Fruit fly (Drosophila melanogaster) whole organism, embryonic: ENCODE measurements around the gene CG32237.

ENCODE experiments used
- Abd-B ChIP-seq: fragments of 200-800 bp; sonication (Bioruptor generic); optimal IDR thresholded peaks from 2 replicates; lab custom pipeline; 2018; ENCODE audit warnings: missing biosample characterization, mild to moderate bottlenecking, missing genetic modification characterization, moderate library complexity
- C15 ChIP-seq: fragments of 200-800 bp; sonication (Bioruptor generic); IDR thresholded peaks from 3 replicates; pipeline ENCODE4 v1.3.6; 2022; ENCODE audit warnings: missing biosample characterization, missing genetic modification characterization
- CG11247 ChIP-seq: fragments of 200-800 bp; sonication (Bioruptor generic); IDR thresholded peaks from 2 replicates; pipeline ENCODE4 v1.3.6; 2022; ENCODE audit warnings: missing biosample characterization, missing genetic modification characterization
- CG11723 ChIP-seq: fragments of 200-800 bp; sonication (Bioruptor generic); optimal IDR thresholded peaks from 2 replicates; lab custom pipeline; 2017; ENCODE audit warnings: missing biosample characterization, mild to moderate bottlenecking, missing genetic modification characterization
- CG12236 ChIP-seq: fragments of 200-800 bp; sonication (Bioruptor generic); optimal IDR thresholded peaks from 2 replicates; lab custom pipeline; 2016; ENCODE audit warnings: missing biosample characterization, missing genetic modification characterization
- CG14860 ChIP-seq: fragments of 200-800 bp; sonication (Bioruptor generic); IDR thresholded peaks from 3 replicates; pipeline ENCODE4 v1.3.6; 2022; ENCODE audit warnings: missing biosample characterization, missing genetic modification characterization; ENCODE audit not compliant: partially characterized antibody
- CG17186 ChIP-seq: fragments of 200-800 bp; sonication (Bioruptor generic); optimal IDR thresholded peaks from 3 replicates; lab custom pipeline; 2017; ENCODE audit warnings: missing biosample characterization, missing genetic modification reagents, missing genetic modification characterization
- CG17359 ChIP-seq: fragments of 200-800 bp; sonication (Bioruptor generic); optimal IDR thresholded peaks from 3 replicates; lab custom pipeline; 2018; ENCODE audit warnings: missing biosample characterization, mild to moderate bottlenecking, missing genetic modification characterization, moderate library complexity
- CG18599 ChIP-seq: fragments of 200-800 bp; sonication (Bioruptor generic); optimal IDR thresholded peaks from 3 replicates; lab custom pipeline; 2017; ENCODE audit warnings: missing biosample characterization, missing genetic modification characterization, mild to moderate bottlenecking, moderate library complexity, missing genetic modification reagents
- CG2199 ChIP-seq: fragments of 200-800 bp; sonication (Bioruptor generic); IDR thresholded peaks from 3 replicates; pipeline ENCODE4 v1.3.6; 2022; ENCODE audit warnings: missing biosample characterization, missing genetic modification characterization
- CG2678 ChIP-seq: fragments of 200-800 bp; sonication (Bioruptor generic); optimal IDR thresholded peaks from 3 replicates; lab custom pipeline; 2019; ENCODE audit warnings: missing biosample characterization, mild to moderate bottlenecking, missing genetic modification characterization, moderate library complexity
- CG2889 ChIP-seq: fragments of 200-800 bp; sonication (Bioruptor generic); IDR thresholded peaks from 3 replicates; pipeline ENCODE4 v1.3.6; 2022; ENCODE audit warnings: missing biosample characterization, missing genetic modification characterization
- CG30020 ChIP-seq: fragments of 200-800 bp; optimal IDR thresholded peaks from 2 replicates; lab custom pipeline; 2019; ENCODE audit warnings: missing biosample characterization, mild to moderate bottlenecking, missing genetic modification characterization, moderate library complexity
- CG31441 ChIP-seq: fragments of 200-800 bp; sonication (Bioruptor generic); IDR thresholded peaks from 2 replicates; pipeline ENCODE4 v1.3.6; 2022; ENCODE audit warnings: missing biosample characterization, missing genetic modification characterization
- CG32767 ChIP-seq: fragments of 200-800 bp; sonication (Bioruptor generic); IDR thresholded peaks from 2 replicates; pipeline ENCODE4 v1.3.6; 2022; ENCODE audit warnings: missing biosample characterization, missing genetic modification characterization
- CG33557 ChIP-seq: fragments of 200-800 bp; sonication (Bioruptor generic); optimal IDR thresholded peaks from 2 replicates; lab custom pipeline; 2019; ENCODE audit warnings: missing biosample characterization, mild to moderate bottlenecking, missing genetic modification characterization, moderate library complexity
- CG4282 ChIP-seq: fragments of 200-800 bp; sonication (Bioruptor generic); optimal IDR thresholded peaks from 2 replicates; lab custom pipeline; 2016; ENCODE audit warnings: missing biosample characterization, missing genetic modification characterization
- CG4360 ChIP-seq: fragments of 200-800 bp; sonication (Bioruptor generic); IDR thresholded peaks from 2 replicates; pipeline ENCODE4 v1.3.6; 2022; ENCODE audit warnings: missing biosample characterization, missing genetic modification characterization
- CG6654 ChIP-seq: fragments of 200-800 bp; sonication (Bioruptor generic); optimal IDR thresholded peaks from 2 replicates; lab custom pipeline; 2017; ENCODE audit warnings: missing biosample characterization, mild to moderate bottlenecking, missing genetic modification characterization
- CG7357 ChIP-seq: fragments of 200-800 bp; sonication (Bioruptor generic); IDR thresholded peaks from 3 replicates; pipeline ENCODE4 v1.3.6; 2022; ENCODE audit warnings: missing biosample characterization, missing genetic modification characterization
- CG8089 ChIP-seq: fragments of 200-800 bp; sonication (Bioruptor generic); optimal IDR thresholded peaks from 3 replicates; lab custom pipeline; 2016; ENCODE audit warnings: missing biosample characterization, missing genetic modification characterization
- Dfd ChIP-seq, 2 experiments: fragments of >200 bp; optimal IDR thresholded peaks; 2 replicates each; lab custom pipeline; 2017; ENCODE audit warnings: missing biosample characterization in 2 of 2, missing genetic modification characterization in 2 of 2
- Dll ChIP-seq: fragments of 200-800 bp; sonication (Bioruptor generic); IDR thresholded peaks from 4 replicates; pipeline ENCODE4 v1.3.6; 2022; ENCODE audit warnings: missing biosample characterization, missing genetic modification characterization; ENCODE audit not compliant: partially characterized antibody
- ERR ChIP-seq: fragments of 200-800 bp; sonication (Bioruptor generic); optimal IDR thresholded peaks from 2 replicates; lab custom pipeline; 2016; ENCODE audit warnings: missing biosample characterization, missing genetic modification characterization
- GATAe ChIP-seq: fragments of 200-800 bp; sonication (Bioruptor generic); conservative IDR thresholded peaks from 2 replicates; pipeline ENCODE4 v1.3.6; 2022; ENCODE audit warnings: missing biosample characterization, missing genetic modification characterization
- Hmx ChIP-seq: fragments of 200-800 bp; sonication (Bioruptor generic); optimal IDR thresholded peaks from 2 replicates; lab custom pipeline; 2016; ENCODE audit warnings: missing biosample characterization, missing genetic modification characterization
- Meics ChIP-seq: fragments of 200-800 bp; sonication (Bioruptor generic); optimal IDR thresholded peaks from 2 replicates; lab custom pipeline; 2017; ENCODE audit warnings: missing biosample characterization, mild to moderate bottlenecking, missing genetic modification characterization
- PHDP ChIP-seq: fragments of 200-800 bp; sonication (Bioruptor generic); optimal IDR thresholded peaks from 3 replicates; lab custom pipeline; 2018; ENCODE audit warnings: missing biosample characterization, mild to moderate bottlenecking, missing genetic modification characterization, moderate library complexity
- Scr ChIP-seq: fragments of 200-800 bp; sonication (Bioruptor generic); IDR thresholded peaks from 2 replicates; pipeline ENCODE4 v1.3.6; 2022; ENCODE audit warnings: missing biosample characterization, missing genetic modification characterization; ENCODE audit not compliant: partially characterized antibody
- Trl ChIP-seq, 3 experiments: fragments of >200 bp in 2 of 3; fragments of 200-800 bp in 1 of 3; sonication (Bioruptor generic) in 1 of 3; optimal IDR thresholded peaks; 2 replicates in 1 of 3; 3 replicates in 2 of 3; lab custom pipeline; 2016 to 2017; ENCODE audit warnings: missing biosample characterization in 1 of 3, missing genetic modification characterization in 1 of 3
- al ChIP-seq: fragments of 200-800 bp; sonication (Bioruptor generic); IDR thresholded peaks from 2 replicates; pipeline ENCODE4 v1.3.6; 2022; ENCODE audit warnings: missing biosample characterization, missing genetic modification characterization
- ash1 ChIP-seq: fragments of 200-800 bp; sonication (Bioruptor generic); optimal IDR thresholded peaks from 2 replicates; lab custom pipeline; 2018; ENCODE audit warnings: missing biosample characterization, mild to moderate bottlenecking, missing genetic modification characterization
- bbx ChIP-seq: fragments of 200-800 bp; sonication (Bioruptor generic); IDR thresholded peaks from 2 replicates; pipeline ENCODE4 v1.3.6; 2022; ENCODE audit warnings: missing biosample characterization, missing genetic modification characterization; ENCODE audit not compliant: partially characterized antibody
- croc ChIP-seq: fragments of 200-800 bp; sonication (Bioruptor generic); conservative IDR thresholded peaks from 3 replicates; pipeline ENCODE4 v1.3.6; 2022; ENCODE audit warnings: missing biosample characterization, missing genetic modification characterization
- cwo ChIP-seq: fragments of 200-800 bp; sonication (Bioruptor generic); optimal IDR thresholded peaks from 3 replicates; lab custom pipeline; 2017; ENCODE audit warnings: missing biosample characterization, missing genetic modification characterization, mild to moderate bottlenecking, moderate library complexity, missing genetic modification reagents
- dati ChIP-seq: fragments of 200-800 bp; sonication (Bioruptor generic); IDR thresholded peaks from 2 replicates; pipeline ENCODE4 v1.3.6; 2022; ENCODE audit warnings: missing biosample characterization, missing genetic modification characterization
- dmrt11E ChIP-seq: fragments of 200-800 bp; sonication (Bioruptor generic); optimal IDR thresholded peaks from 3 replicates; lab custom pipeline; 2018; ENCODE audit warnings: missing biosample characterization, mild to moderate bottlenecking, missing genetic modification characterization, moderate library complexity
- ewg ChIP-seq: fragments of 200-800 bp; sonication (Bioruptor generic); optimal IDR thresholded peaks from 3 replicates; lab custom pipeline; 2017; ENCODE audit warnings: mild to moderate bottlenecking, missing biosample characterization, missing genetic modification reagents, missing genetic modification characterization
- fd102C ChIP-seq: fragments of 200-800 bp; sonication (Bioruptor generic); optimal IDR thresholded peaks from 2 replicates; lab custom pipeline; 2018; ENCODE audit warnings: missing biosample characterization, mild to moderate bottlenecking, missing genetic modification characterization, moderate library complexity
- gro ChIP-seq: fragments of 200-800 bp; sonication (Bioruptor generic); optimal IDR thresholded peaks from 2 replicates; lab custom pipeline; 2016; ENCODE audit warnings: missing biosample characterization, missing genetic modification characterization
- ken ChIP-seq: fragments of 200-800 bp; sonication (Bioruptor generic); IDR thresholded peaks from 3 replicates; pipeline ENCODE4 v1.3.6; 2022; ENCODE audit warnings: missing biosample characterization, missing genetic modification characterization
- klu ChIP-seq: fragments of 200-800 bp; sonication (Bioruptor generic); IDR thresholded peaks from 2 replicates; pipeline ENCODE4 v1.3.6; 2022; ENCODE audit warnings: missing biosample characterization, missing genetic modification characterization
- lilli ChIP-seq: fragments of 200-800 bp; sonication (Bioruptor generic); optimal IDR thresholded peaks from 3 replicates; lab custom pipeline; 2016; ENCODE audit warnings: missing biosample characterization, missing genetic modification characterization
- pb ChIP-seq: fragments of 200-800 bp; sonication (Bioruptor generic); optimal IDR thresholded peaks from 3 replicates; lab custom pipeline; 2016; ENCODE audit warnings: missing biosample characterization, missing genetic modification characterization
- prd ChIP-seq, 3 experiments: fragments of >200 bp in 2 of 3; fragments of 200-800 bp in 1 of 3; sonication (Bioruptor generic) in 1 of 3; optimal IDR thresholded peaks in 2 of 3; IDR thresholded peaks in 1 of 3; 2 replicates in 2 of 3; 3 replicates in 1 of 3; pipeline versions ENCODE4 v1.3.6 to Lab custom; 2017 to 2022; ENCODE audit warnings: missing biosample characterization in 1 of 3, missing genetic modification characterization in 1 of 3
- psq ChIP-seq: fragments of 200-800 bp; sonication (Bioruptor generic); optimal IDR thresholded peaks from 2 replicates; lab custom pipeline; 2017; ENCODE audit warnings: missing biosample characterization, missing genetic modification characterization
- repo ChIP-seq: fragments of 200-800 bp; sonication (Bioruptor generic); optimal IDR thresholded peaks from 2 replicates; lab custom pipeline; 2016; ENCODE audit warnings: missing biosample characterization, missing genetic modification characterization
- so ChIP-seq: fragments of 200-800 bp; sonication (Bioruptor generic); IDR thresholded peaks from 3 replicates; pipeline ENCODE4 v1.3.6; 2022; ENCODE audit warnings: missing biosample characterization, missing genetic modification characterization
- sr ChIP-seq: fragments of 200-800 bp; sonication (Bioruptor generic); IDR thresholded peaks from 3 replicates; pipeline ENCODE4 v1.3.6; 2022; ENCODE audit warnings: missing biosample characterization, missing genetic modification characterization
- trh ChIP-seq: fragments of 200-800 bp; sonication (Bioruptor generic); optimal IDR thresholded peaks from 2 replicates; lab custom pipeline; 2016; ENCODE audit warnings: missing biosample characterization, missing genetic modification characterization

Gene CG32237

DNA sequence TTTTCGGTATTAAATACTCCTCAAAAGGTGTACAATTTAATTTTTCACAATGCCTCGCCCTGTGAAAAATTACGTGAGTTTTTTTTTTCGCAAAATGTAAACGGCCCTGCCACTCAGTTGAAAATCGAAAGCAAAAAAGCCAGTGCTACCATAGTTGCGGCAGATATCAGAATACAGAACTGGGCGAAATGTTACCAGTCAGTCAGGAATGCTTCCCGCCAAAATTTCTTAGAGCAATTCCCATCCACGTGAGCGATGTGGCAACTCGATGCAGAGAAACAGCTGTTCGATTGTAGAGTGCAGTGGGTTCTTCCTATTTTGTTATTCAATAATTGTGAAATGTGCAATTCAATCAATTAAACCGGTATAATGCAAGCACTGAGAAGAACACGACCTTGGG lies 26.7 kb downstream of the CG32237 start, which contains the start of the genes Dhc64C and LeuRS-m (continued):
- TF ChIP-seq Meics (GFP tag; lab: Kevin White, UChicago) (no peak), CG2199 (GFP tag; lab: Robert Waterston, UW) (peak; percentile 52; the same call in 2 of the 3 replicates), ewg (GFP tag; lab: Kevin White, UChicago) (peak; percentile 75), CG12236 (GFP tag; lab: Kevin White, UChicago) (no peak), CG14860 (GFP tag; lab: Robert Waterston, UW) (peak; percentile 65), ERR (no peak), al (GFP tag; lab: Robert Waterston, UW) (0 out of 2 replicates have a peak, but pooled peaks have one; percentile 35), CG2678 (tag; lab: Kevin White, UChicago) (no peak), CG2889 (no peak), GATAe (GFP tag; lab: Robert Waterston, UW) (no peak), lilli (peak; percentile 63), CG8089 (GFP tag; lab: Kevin White, UChicago) (no peak), CG17359 (tag; lab: Kevin White, UChicago) (no peak), psq (GFP tag; lab: Kevin White, UChicago) (no peak), Trl (optimal IDR thresholded peaks at IDR 0.05; lab: Kevin White, UChicago) (no peak), Trl (GFP tag; optimal IDR thresholded peaks at IDR 0.05; lab: Kevin White, UChicago) (peak; percentile 16), Hmx (GFP tag; lab: Kevin White, UChicago) (no peak), cwo (no peak), klu (GFP tag; lab: Robert Waterston, UW) (no peak), PHDP (tag; lab: Kevin White, UChicago) (no peak), so (0 out of 3 replicates have a peak, but pooled peaks have one; percentile 23), dmrt11E (tag; lab: Kevin White, UChicago) (peak; percentile 7), CG32767 (GFP tag; lab: Robert Waterston, UW) (no peak), Dfd (GFP tag; optimal IDR thresholded peaks at IDR 0.05; lab: Kevin White, UChicago) (no peak), CG18599 (GFP tag; lab: Kevin White, UChicago) (no peak), Abd-B (GFP tag; lab: Kevin White, UChicago) (no peak), croc (GFP tag; lab: Robert Waterston, UW) (no peak), repo (GFP tag; lab: Kevin White, UChicago) (peak; percentile 64), prd (optimal IDR thresholded peaks at IDR 0.05; lab: Kevin White, UChicago) (no peak), prd (GFP tag; IDR thresholded peaks at IDR 0.05; lab: Robert Waterston, UW) (peak; percentile 33; the same call in 1 of the 3 replicates), CG11723 (no peak), gro (GFP tag; lab: Kevin White, UChicago) (no peak), CG4282 (GFP tag; lab: Kevin White, UChicago) (no peak), CG11247 (GFP tag; lab: Robert Waterston, UW) (no peak), bbx (GFP tag; lab: Robert Waterston, UW) (peak; percentile 72), ken (GFP tag; lab: Robert Waterston, UW) (no peak; the same call in 2 of the 3 replicates), Dll (GFP tag; lab: Robert Waterston, UW) (peak; percentile 50; the same call in 2 of the 4 replicates), sr (GFP tag; lab: Robert Waterston, UW) (no peak), CG30020 (tag; lab: Kevin White, UChicago) (no peak), CG7357 (no peak), CG33557 (no peak), pb (GFP tag; lab: Kevin White, UChicago) (peak; percentile 19), CG17186 (GFP tag; lab: Kevin White, UChicago) (no peak), Scr (GFP tag; lab: Robert Waterston, UW) (peak; percentile 51), CG6654 (GFP tag; lab: Kevin White, UChicago) (no peak), CG4360 (GFP tag; lab: Robert Waterston, UW) (no peak), fd102C (no peak), dati (GFP tag; lab: Robert Waterston, UW) (no peak), ash1 (GFP tag; lab: Kevin White, UChicago) (no peak), C15 (GFP tag; lab: Robert Waterston, UW) (no peak), trh (no peak), CG31441 (GFP tag; lab: Robert Waterston, UW) (no peak)
